Worm (Caenorhabditis elegans): Measurements from ENCODE around the gene hpo-26.

The hpo-26 gene

ce11 chrV:6559105-6559504 lies 26.2 kb upstream of the hpo-26 start, which contains the start of gene spp-26:
Gene spp-26 (minus strand): TSS chrV:6559205.
- TF ChIP-seq nfya-1 (tag; optimal IDR thresholded peaks at IDR 0.05; ENCODE audit: insufficient read depth) (no peak), R02D3.7 (tag; optimal IDR thresholded peaks at IDR 0.05) (no peak), ceh-16 (tag; optimal IDR thresholded peaks at IDR 0.05) (no peak), nhr-12 (tag; optimal IDR thresholded peaks at IDR 0.05) (no peak), elt-3 (tag; optimal IDR thresholded peaks at IDR 0.05) (no peak), snpc-4 (tag; optimal IDR thresholded peaks at IDR 0.05) (no peak), nhr-76 (tag; optimal IDR thresholded peaks at IDR 0.05) (no peak), nhr-67 (tag; optimal IDR thresholded peaks at IDR 0.05) (no peak), tbx-2 (tag; optimal IDR thresholded peaks at IDR 0.05) (no peak), ceh-28 (tag; optimal IDR thresholded peaks at IDR 0.05) (no peak), aly-2 (tag; optimal IDR thresholded peaks at IDR 0.05) (no peak), nhr-237 (tag; optimal IDR thresholded peaks at IDR 0.05) (no peak), fkh-2 (tag; optimal IDR thresholded peaks at IDR 0.05) (no peak), jun-1 (tag; optimal IDR thresholded peaks at IDR 0.05) (no peak), nhr-43 (tag; optimal IDR thresholded peaks at IDR 0.05; ENCODE audit: poor library complexity, severe bottlenecking) (no peak), lin-15B (tag; optimal IDR thresholded peaks at IDR 0.05) (no peak), hmg-11 (tag; optimal IDR thresholded peaks at IDR 0.05) (no peak)

- TF ChIP-seq fos-1 (tag; optimal IDR thresholded peaks at IDR 0.05) (no peak), nhr-237 (tag; optimal IDR thresholded peaks at IDR 0.05) (no peak), mml-1 (tag; optimal IDR thresholded peaks at IDR 0.05) (no peak), nhr-11 (tag; optimal IDR thresholded peaks at IDR 0.05) (no peak), aly-2 (tag; optimal IDR thresholded peaks at IDR 0.05) (no peak), ztf-11 (tag; optimal IDR thresholded peaks at IDR 0.05) (no peak)
Observed at ce11 chrV:6558103-6558502, 25.2 kb upstream of the hpo-26 start, which contains the start of gene spp-20. Gene spp-20 (minus strand): TSS chrV:6558203.

- TF ChIP-seq aly-2 (tag; optimal IDR thresholded peaks at IDR 0.05): no peak
- TF ChIP-seq ZK546.5 (tag; optimal IDR thresholded peaks at IDR 0.05): no peak
- no peak for TF ChIP-seq tbx-2 (tag; optimal IDR thresholded peaks at IDR 0.05)
- no peak for TF ChIP-seq mdl-1 (tag; optimal IDR thresholded peaks at IDR 0.05)
- no peak for TF ChIP-seq pqm-1 (tag; optimal IDR thresholded peaks at IDR 0.05)
- TF ChIP-seq zag-1 (tag; optimal IDR thresholded peaks at IDR 0.05): no peak
- no peak for TF ChIP-seq pha-4 (tag; optimal IDR thresholded peaks at IDR 0.05)
- no peak for TF ChIP-seq lin-15B (tag; optimal IDR thresholded peaks at IDR 0.05)
- no peak for TF ChIP-seq ceh-82 (tag; optimal IDR thresholded peaks at IDR 0.05)
- no peak for TF ChIP-seq fkh-10 (GFP tag; optimal IDR thresholded peaks at IDR 0.05)
- no peak for TF ChIP-seq egl-5 (tag; optimal IDR thresholded peaks at IDR 0.05)
- TF ChIP-seq hmg-11 (tag; optimal IDR thresholded peaks at IDR 0.05): no peak
- no peak for TF ChIP-seq elt-1 (tag; optimal IDR thresholded peaks at IDR 0.05)
- no peak for TF ChIP-seq nhr-76 (tag; optimal IDR thresholded peaks at IDR 0.05)
- no peak for TF ChIP-seq nhr-43 (tag; optimal IDR thresholded peaks at IDR 0.05; ENCODE audit: poor library complexity, severe bottlenecking)
- TF ChIP-seq sea-2 (GFP tag; optimal IDR thresholded peaks at IDR 0.05): no peak
- TF ChIP-seq snpc-4 (tag; optimal IDR thresholded peaks at IDR 0.05): no peak
- TF ChIP-seq skn-1 (tag; optimal IDR thresholded peaks at IDR 0.05): no peak
- no peak for TF ChIP-seq ceh-9 (tag; optimal IDR thresholded peaks at IDR 0.05)
Observed at ce11 chrV:6557035-6557434, 24.2 kb upstream of the hpo-26 start, which contains the start of gene spp-27. Gene spp-27 (minus strand): TSS chrV:6557135.

- TF ChIP-seq skn-1 (tag; optimal IDR thresholded peaks at IDR 0.05) (no peak), unc-62 (GFP tag; optimal IDR thresholded peaks at IDR 0.05) (no peak), nfya-1 (tag; optimal IDR thresholded peaks at IDR 0.05; ENCODE audit: insufficient read depth) (no peak), lin-15B (tag; optimal IDR thresholded peaks at IDR 0.05) (no peak), ceh-82 (tag; optimal IDR thresholded peaks at IDR 0.05) (no peak), daf-12 (tag; optimal IDR thresholded peaks at IDR 0.05) (no peak), nhr-67 (tag; optimal IDR thresholded peaks at IDR 0.05) (no peak), nhr-76 (tag; optimal IDR thresholded peaks at IDR 0.05) (no peak), ceh-28 (tag; optimal IDR thresholded peaks at IDR 0.05) (no peak), fos-1 (tag; optimal IDR thresholded peaks at IDR 0.05) (no peak), hmg-11 (tag; optimal IDR thresholded peaks at IDR 0.05) (no peak), snpc-4 (tag; optimal IDR thresholded peaks at IDR 0.05) (no peak), unc-39 (tag; optimal IDR thresholded peaks at IDR 0.05) (no peak), zag-1 (tag; optimal IDR thresholded peaks at IDR 0.05) (no peak), ztf-11 (tag; optimal IDR thresholded peaks at IDR 0.05) (no peak), eor-1 (tag; optimal IDR thresholded peaks at IDR 0.05) (no peak), ama-1 (optimal IDR thresholded peaks at IDR 0.05) (no peak)
Observed at ce11 chrV:6554308-6554707, 21.4 kb upstream of the hpo-26 start, which contains the start of gene K04A8.19. Gene K04A8.19 (minus strand): TSS chrV:6554408.
